Worm (Caenorhabditis elegans): ENCODE results near the gene F40G12.6.

- TF ChIP-seq W03F9.2 (tag; optimal IDR thresholded peaks at IDR 0.05): no peak
- TF ChIP-seq him-1 (tag; optimal IDR thresholded peaks at IDR 0.05): no peak
These were observed 38.2 kb upstream of the F40G12.6 start, which contains the start of gene ddn-3 for ce11 chrV:14311115-14311514.

Data from whole organism, L4/young adult.